Fruit fly (Drosophila melanogaster): Measurements from ENCODE around the gene CG11262.

CG11262 gene

dm6 chr3L:13006490-13006889, 11.6 kb downstream of the CG11262 start, which contains the start of gene CG11263 (continued):
- TF ChIP-seq Myb (GFP tag; optimal IDR thresholded peaks at IDR 0.05) (peak; percentile 79), CG11085 (GFP tag; IDR thresholded peaks at IDR 0.05) (no peak), repo (GFP tag; optimal IDR thresholded peaks at IDR 0.05) (peak; percentile 7), Bteb2 (GFP tag; optimal IDR thresholded peaks at IDR 0.05) (peak; percentile 47), Doc2 (GFP tag; IDR thresholded peaks at IDR 0.05) (no peak), CG10267 (tag; optimal IDR thresholded peaks at IDR 0.05) (peak; percentile 46), slou (GFP tag; optimal IDR thresholded peaks at IDR 0.05) (peak; percentile 64), vvl (GFP tag; IDR thresholded peaks at IDR 0.05) (peak; percentile 58; the same call in 1 of the 2 replicates), CG1792 (GFP tag; optimal IDR thresholded peaks at IDR 0.05) (peak; percentile 38), CG9609 (GFP tag; optimal IDR thresholded peaks at IDR 0.05) (peak; percentile 18), Camta (GFP tag; optimal IDR thresholded peaks at IDR 0.05) (peak; percentile 33), B-H1 (GFP tag; IDR thresholded peaks at IDR 0.05) (peak; percentile 28; the same call in 1 of the 3 replicates), nmo (GFP tag; optimal IDR thresholded peaks at IDR 0.05) (peak; percentile 46), al (GFP tag; IDR thresholded peaks at IDR 0.05) (peak; percentile 22; the same call in 1 of the 2 replicates), Dll (GFP tag; IDR thresholded peaks at IDR 0.05; ENCODE audit: partially characterized antibody) (peak; percentile 86), Trl (optimal IDR thresholded peaks at IDR 0.05) (no peak), Trl (GFP tag; optimal IDR thresholded peaks at IDR 0.05) (peak; percentile 72), trh (GFP tag; optimal IDR thresholded peaks at IDR 0.05) (no peak), CG13287 (GFP tag; IDR thresholded peaks at IDR 0.05; ENCODE audit: partially characterized antibody) (peak; percentile 89), CG8290 (GFP tag; optimal IDR thresholded peaks at IDR 0.05) (peak; percentile 73), CG8290 (tag; optimal IDR thresholded peaks at IDR 0.05) (peak; percentile 21 to 80), CG12659 (GFP tag; optimal IDR thresholded peaks at IDR 0.05) (peak; percentile 43), CG9932 (GFP tag; IDR thresholded peaks at IDR 0.05) (peak; percentile 67; the same call in 1 of the 2 replicates), usp (GFP tag; optimal IDR thresholded peaks at IDR 0.05) (no peak), Hey (tag; optimal IDR thresholded peaks at IDR 0.05) (no peak), tx (GFP tag; optimal IDR thresholded peaks at IDR 0.05) (peak; percentile 56), hbn (GFP tag; IDR thresholded peaks at IDR 0.05; ENCODE audit: partially characterized antibody) (peak; percentile 82), az2 (GFP tag; optimal IDR thresholded peaks at IDR 0.05) (peak; percentile 36), CG30403 (GFP tag; optimal IDR thresholded peaks at IDR 0.05) (peak; percentile 70), pan (optimal IDR thresholded peaks at IDR 0.05) (no peak), pan (GFP tag; optimal IDR thresholded peaks at IDR 0.05 in 1 of 2, IDR thresholded peaks at IDR 0.05 in 1 of 2) (peak in 1 of 2 experiments; percentile 42), inv (GFP tag; IDR thresholded peaks at IDR 0.05; ENCODE audit: partially characterized antibody) (peak; percentile 74), gfzf (GFP tag; optimal IDR thresholded peaks at IDR 0.05) (peak; percentile 53), MTF-1 (GFP tag; optimal IDR thresholded peaks at IDR 0.05; ENCODE audit: borderline replicate concordance) (no peak), Dp (GFP tag; optimal IDR thresholded peaks at IDR 0.05) (peak; percentile 63), bigmax (GFP tag; optimal IDR thresholded peaks at IDR 0.05) (peak; percentile 54), kay (GFP tag; optimal IDR thresholded peaks at IDR 0.05) (peak; percentile 26), HmgD (GFP tag; optimal IDR thresholded peaks at IDR 0.05) (peak; percentile 72), sob (GFP tag; IDR thresholded peaks at IDR 0.05) (peak; percentile 57), her (GFP tag; optimal IDR thresholded peaks at IDR 0.05) (peak; percentile 53), slp2 (GFP tag; optimal IDR thresholded peaks at IDR 0.05) (peak; percentile 62), pzg (GFP tag; optimal IDR thresholded peaks at IDR 0.05) (peak; percentile 84), crol (GFP tag; IDR thresholded peaks at IDR 0.05) (no peak), CTCF (GFP tag; optimal IDR thresholded peaks at IDR 0.05) (peak; percentile 54), Sry-δ (GFP tag; optimal IDR thresholded peaks at IDR 0.05) (peak; percentile 94), CG17359 (tag; optimal IDR thresholded peaks at IDR 0.05) (peak; percentile 40), CG3163 (GFP tag; optimal IDR thresholded peaks at IDR 0.05) (peak; percentile 37), bsh (GFP tag; optimal IDR thresholded peaks at IDR 0.05) (no peak), CG9727 (GFP tag; optimal IDR thresholded peaks at IDR 0.05) (peak; percentile 39), Hr51 (GFP tag; optimal IDR thresholded peaks at IDR 0.05) (peak in 1 of 2 experiments; percentile 42), gro (GFP tag; optimal IDR thresholded peaks at IDR 0.05) (peak; percentile 66), onecut (GFP tag; IDR thresholded peaks at IDR 0.05) (peak; percentile 67)

All from whole organism, embryonic.